Fruit fly (Drosophila melanogaster): ENCODE data around the gene Ctr9.

The Ctr9 gene

DNA sequence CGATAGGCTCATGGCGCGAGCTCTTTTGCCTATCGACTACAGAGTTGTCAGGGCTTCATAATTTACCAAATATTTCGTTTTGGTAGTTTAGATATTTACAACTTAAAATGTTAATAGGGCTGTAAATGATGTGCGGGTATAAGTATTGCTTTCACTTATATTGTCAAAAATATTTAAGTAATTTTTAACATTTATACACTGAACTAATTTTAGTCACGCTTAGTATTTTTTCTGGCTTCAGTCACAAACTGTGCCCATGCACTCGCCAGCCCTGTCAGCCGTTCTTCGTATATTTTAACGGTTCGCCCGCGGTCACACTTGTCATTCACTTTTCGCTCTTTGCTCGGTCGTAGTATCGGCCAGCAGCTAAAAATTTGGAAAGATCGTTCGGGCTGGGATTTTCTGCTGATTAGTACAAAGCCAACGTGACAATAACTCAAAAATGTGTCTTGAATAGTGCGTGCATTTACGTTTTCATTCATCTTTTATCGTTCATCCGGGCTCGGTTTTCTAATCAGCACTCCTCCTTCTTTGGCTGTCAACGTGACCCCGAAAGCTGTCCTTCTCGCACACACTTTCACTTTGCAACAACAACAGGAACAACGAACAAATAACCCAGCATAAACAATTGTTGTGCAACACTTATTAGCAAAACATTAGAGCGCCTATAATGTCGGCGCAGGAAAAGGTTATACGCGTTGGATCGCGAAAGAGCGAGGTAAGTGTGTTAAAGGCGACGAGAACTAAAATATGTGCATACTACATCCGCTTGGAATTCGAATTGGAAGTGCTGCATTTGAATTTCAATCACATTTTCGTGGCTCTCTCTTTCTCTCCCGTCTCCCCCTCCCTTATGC is 27.8 kb downstream of the Ctr9 start, which contains the start of the genes Hmbs and CG2211 (continued):
- TF ChIP-seq Rel (GFP tag; optimal IDR thresholded peaks at IDR 0.05) (peak; percentile 46), Rel (tag; optimal IDR thresholded peaks at IDR 0.05) (peak; percentile 98), CG9705 (GFP tag; optimal IDR thresholded peaks at IDR 0.05) (peak; percentile 84), dsf (GFP tag; optimal IDR thresholded peaks at IDR 0.05; ENCODE audit: borderline replicate concordance) (no peak), CG32264 (GFP tag; optimal IDR thresholded peaks at IDR 0.05) (peak; percentile 50), Jra (GFP tag; optimal IDR thresholded peaks at IDR 0.05) (peak; percentile 60), dmrt93B (GFP tag; optimal IDR thresholded peaks at IDR 0.05) (no peak), jim (GFP tag; optimal IDR thresholded peaks at IDR 0.05) (peak; percentile 69)

DNA sequence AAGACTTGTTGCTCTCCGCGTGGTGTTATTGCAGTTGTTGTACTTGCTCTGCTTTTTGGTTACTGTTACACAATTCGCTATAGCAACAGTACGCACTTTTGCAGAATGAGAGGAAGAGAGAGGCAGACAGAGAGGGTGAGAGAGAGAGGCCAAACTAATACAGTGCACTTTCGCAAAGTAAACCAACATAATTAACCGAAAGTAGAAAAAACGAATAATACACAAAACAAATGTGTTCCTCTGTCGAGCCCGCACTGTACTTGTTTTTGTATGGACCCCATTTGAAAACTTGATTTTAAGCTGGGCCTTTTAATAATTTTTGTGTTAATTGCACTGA is 28.4 kb downstream of the Ctr9 start:
- TF ChIP-seq Abd-B (GFP tag; optimal IDR thresholded peaks at IDR 0.05) (no peak), Jra (GFP tag; optimal IDR thresholded peaks at IDR 0.05) (peak; percentile 27), HLH106 (tag; optimal IDR thresholded peaks at IDR 0.05) (peak; percentile 65), h (GFP tag; optimal IDR thresholded peaks at IDR 0.05) (peak; percentile 68), Sp1 (GFP tag; optimal IDR thresholded peaks at IDR 0.05) (peak; percentile 23), Dfd (GFP tag; optimal IDR thresholded peaks at IDR 0.05) (no peak), rgr (GFP tag; optimal IDR thresholded peaks at IDR 0.05) (peak; percentile 40), CG9705 (GFP tag; optimal IDR thresholded peaks at IDR 0.05) (peak; percentile 9), woc (GFP tag; optimal IDR thresholded peaks at IDR 0.05) (peak; percentile 82), CrebA (GFP tag; optimal IDR thresholded peaks at IDR 0.05; ENCODE audit: borderline replicate concordance) (no peak), Hnf4 (GFP tag; optimal IDR thresholded peaks at IDR 0.05) (peak; percentile 73), OdsH (GFP tag; optimal IDR thresholded peaks at IDR 0.05) (peak; percentile 59), lola (GFP tag; optimal IDR thresholded peaks at IDR 0.05) (no peak), tai (GFP tag; optimal IDR thresholded peaks at IDR 0.05) (no peak), dl (GFP tag; optimal IDR thresholded peaks at IDR 0.05; ENCODE audit: insufficient read depth in 1 of 2, partially characterized antibody in 2 of 2) (peak in 1 of 2 experiments; percentile 22), ey (GFP tag; optimal IDR thresholded peaks at IDR 0.05) (peak; percentile 70), foxo (GFP tag; optimal IDR thresholded peaks at IDR 0.05) (peak; percentile 29 to 76), fru (GFP tag; optimal IDR thresholded peaks at IDR 0.05) (peak; percentile 62), Mio (GFP tag; optimal IDR thresholded peaks at IDR 0.05) (no peak), psq (GFP tag; optimal IDR thresholded peaks at IDR 0.05) (peak; percentile 46), br (GFP tag; optimal IDR thresholded peaks at IDR 0.05) (peak; percentile 61)

dm6 chr3L:1335989-1336961 is 29.3 kb downstream of the Ctr9 start:
- peak in 1 of 2 experiments; percentile 61 for TF ChIP-seq foxo (GFP tag; optimal IDR thresholded peaks at IDR 0.05)
- peak; percentile 3 for TF ChIP-seq Dif (GFP tag; optimal IDR thresholded peaks at IDR 0.05; ENCODE audit: partially characterized antibody)
- TF ChIP-seq OdsH (GFP tag; optimal IDR thresholded peaks at IDR 0.05): peak; percentile 74
- no peak for TF ChIP-seq sage (GFP tag; optimal IDR thresholded peaks at IDR 0.05)
- peak; percentile 27 for TF ChIP-seq Jra (GFP tag; optimal IDR thresholded peaks at IDR 0.05)
- no peak for TF ChIP-seq dmrt93B (GFP tag; optimal IDR thresholded peaks at IDR 0.05)
- TF ChIP-seq rgr (GFP tag; optimal IDR thresholded peaks at IDR 0.05): peak; percentile 75
- peak; percentile 70 for TF ChIP-seq Hnf4 (GFP tag; optimal IDR thresholded peaks at IDR 0.05)
- TF ChIP-seq fru (GFP tag; optimal IDR thresholded peaks at IDR 0.05): peak; percentile 68
- no peak for TF ChIP-seq usp (GFP tag; optimal IDR thresholded peaks at IDR 0.05)
- TF ChIP-seq Dfd (GFP tag; optimal IDR thresholded peaks at IDR 0.05): no peak
- peak; percentile 86 for TF ChIP-seq h (GFP tag; optimal IDR thresholded peaks at IDR 0.05)
- TF ChIP-seq N (GFP tag; optimal IDR thresholded peaks at IDR 0.05): no peak
- TF ChIP-seq GATAd (GFP tag; optimal IDR thresholded peaks at IDR 0.05): no peak
- TF ChIP-seq Vsx2 (GFP tag; optimal IDR thresholded peaks at IDR 0.05; ENCODE audit: partially characterized antibody): no peak
- peak; percentile 10 for TF ChIP-seq woc (GFP tag; optimal IDR thresholded peaks at IDR 0.05)
- TF ChIP-seq psq (GFP tag; optimal IDR thresholded peaks at IDR 0.05): peak; percentile 35
- TF ChIP-seq lola (GFP tag; optimal IDR thresholded peaks at IDR 0.05): no peak
- TF ChIP-seq Myc (optimal IDR thresholded peaks at IDR 0.05): no peak
- TF ChIP-seq Abd-B (GFP tag; optimal IDR thresholded peaks at IDR 0.05): no peak
- peak; percentile 4 for TF ChIP-seq Sp1 (GFP tag; optimal IDR thresholded peaks at IDR 0.05)
- peak; percentile 26 for TF ChIP-seq HLH106 (tag; optimal IDR thresholded peaks at IDR 0.05)
- TF ChIP-seq Hr78 (GFP tag; optimal IDR thresholded peaks at IDR 0.05): no peak
- TF ChIP-seq sv (GFP tag; optimal IDR thresholded peaks at IDR 0.05): no peak
- TF ChIP-seq dl (GFP tag; optimal IDR thresholded peaks at IDR 0.05; ENCODE audit: insufficient read depth in 1 of 2, partially characterized antibody in 2 of 2): peak in 1 of 2 experiments; percentile 20
- no peak for TF ChIP-seq Mio (GFP tag; optimal IDR thresholded peaks at IDR 0.05)
- TF ChIP-seq br (GFP tag; optimal IDR thresholded peaks at IDR 0.05): peak; percentile 67
- no peak for TF ChIP-seq tai (GFP tag; optimal IDR thresholded peaks at IDR 0.05)
- TF ChIP-seq ey (GFP tag; optimal IDR thresholded peaks at IDR 0.05): peak; percentile 62
- TF ChIP-seq jim (GFP tag; optimal IDR thresholded peaks at IDR 0.05): no peak
- TF ChIP-seq Rel (GFP tag; optimal IDR thresholded peaks at IDR 0.05): peak; percentile 17
- TF ChIP-seq Rel (tag; optimal IDR thresholded peaks at IDR 0.05): peak; percentile 36
- no peak for TF ChIP-seq CG9705 (GFP tag; optimal IDR thresholded peaks at IDR 0.05)
